Worm (Caenorhabditis elegans): ENCODE results near the gene mrps-5.

DNA sequence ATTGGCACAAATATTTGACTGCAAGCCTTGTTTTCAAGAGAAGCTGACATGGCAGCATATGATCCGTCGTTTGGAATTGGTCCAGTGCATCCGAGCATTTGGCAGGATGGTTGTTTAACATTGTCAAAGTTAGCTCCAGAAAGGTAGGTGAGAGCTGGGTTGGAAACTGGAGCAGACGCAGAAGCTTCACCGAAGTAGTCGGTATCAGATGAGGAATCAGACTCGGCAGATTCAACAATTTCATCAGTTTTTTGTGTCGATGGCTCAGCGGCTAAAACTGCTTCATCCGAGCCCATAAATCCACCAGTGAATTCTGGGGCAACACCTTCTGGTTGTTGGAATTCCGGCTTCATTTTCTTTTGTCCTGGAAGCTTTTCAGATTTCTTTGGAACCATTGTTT, 13.7 kb upstream of the mrps-5 start:
- TF ChIP-seq W03F9.2 (tag; optimal IDR thresholded peaks at IDR 0.05) (no peak), him-1 (tag; optimal IDR thresholded peaks at IDR 0.05) (no peak)

All from whole organism, L4/young adult.